Worm (Caenorhabditis elegans) whole organism, L4/young adult: ENCODE results near the gene F56D2.5.

Source experiments
- W03F9.2 ChIP-seq: fragments of 150-350 bp; optimal IDR thresholded peaks from 2 replicates; lab custom pipeline; 2014; ENCODE audit warnings: missing biosample characterization, missing genetic modification characterization
- dao-5 ChIP-seq: sonication (generic microtip); optimal IDR thresholded peaks from 2 replicates; lab custom pipeline; 2016; ENCODE audit warnings: missing genotype, missing genetic modification characterization, moderate library complexity, missing compliant biosample characterization
- him-1 ChIP-seq: sonication (generic microtip); optimal IDR thresholded peaks from 2 replicates; lab custom pipeline; 2016; ENCODE audit warnings: missing genotype, missing genetic modification reagents, missing genetic modification characterization, missing compliant biosample characterization

Gene F56D2.5

DNA sequence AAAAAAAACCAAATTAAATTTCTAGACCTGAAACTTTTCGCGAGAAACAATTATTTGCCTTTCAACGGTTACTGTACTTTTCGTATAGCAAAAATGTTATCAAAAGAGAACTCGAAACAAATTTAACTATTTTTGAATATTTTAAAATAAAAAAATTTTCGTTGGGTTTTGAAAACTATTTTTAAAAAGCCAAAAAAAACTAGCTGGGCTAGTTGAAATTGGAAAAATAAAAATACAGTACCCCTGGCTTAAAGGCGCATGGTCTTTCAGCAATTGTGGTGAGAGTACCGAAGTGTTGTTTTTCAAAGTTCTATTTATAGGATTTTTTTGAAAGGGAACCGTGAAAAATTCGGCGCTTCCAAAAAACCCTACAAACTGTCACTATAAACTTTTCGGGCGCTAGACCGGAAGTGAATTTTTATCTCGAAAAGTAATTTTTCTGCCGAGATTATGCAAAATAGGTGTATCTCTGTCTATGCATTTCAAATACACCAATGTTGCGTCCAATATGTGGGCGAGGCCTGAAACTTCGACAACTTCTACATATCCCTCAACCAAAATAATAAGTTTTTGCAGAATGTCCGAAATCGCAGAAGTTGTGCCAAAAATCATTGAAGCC, 37.4 kb downstream of the F56D2.5 start, which contains the start of gene D1044.1:
TSS of gene D1044.1 (plus strand) at position 569 of the 619 bp plus-strand sequence.
- TF ChIP-seq W03F9.2 (tag; lab: Kevin White, UChicago) (no peak), him-1 (tag; lab: Kevin White, UChicago) (no peak), dao-5 (no peak)

DNA sequence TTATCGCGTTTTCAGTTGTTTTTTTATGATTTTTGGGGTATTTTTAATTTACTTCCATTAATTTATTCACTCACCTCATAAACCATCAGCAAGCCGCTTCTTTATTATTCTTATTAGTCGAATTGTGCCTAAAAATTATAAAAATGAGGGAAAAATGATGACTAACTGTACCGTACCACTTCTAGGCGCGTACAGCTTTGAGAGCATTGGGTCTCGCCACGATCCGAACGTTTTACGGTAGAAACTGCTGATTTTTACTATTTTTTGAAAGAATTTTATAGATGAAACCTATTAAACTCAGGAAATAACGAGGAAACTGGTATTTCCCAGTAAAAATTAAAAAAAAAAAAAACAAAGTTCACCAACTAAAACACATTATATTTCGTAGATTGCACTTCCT, 38.2 kb downstream of the F56D2.5 start, which contains the start of gene D1044.6:
TSS of gene D1044.6 (minus strand) at position 128 of the 400 bp plus-strand sequence.
- TF ChIP-seq him-1 (tag; lab: Kevin White, UChicago) (no peak), W03F9.2 (tag; lab: Kevin White, UChicago) (peak; percentile 19), dao-5 (no peak)

DNA sequence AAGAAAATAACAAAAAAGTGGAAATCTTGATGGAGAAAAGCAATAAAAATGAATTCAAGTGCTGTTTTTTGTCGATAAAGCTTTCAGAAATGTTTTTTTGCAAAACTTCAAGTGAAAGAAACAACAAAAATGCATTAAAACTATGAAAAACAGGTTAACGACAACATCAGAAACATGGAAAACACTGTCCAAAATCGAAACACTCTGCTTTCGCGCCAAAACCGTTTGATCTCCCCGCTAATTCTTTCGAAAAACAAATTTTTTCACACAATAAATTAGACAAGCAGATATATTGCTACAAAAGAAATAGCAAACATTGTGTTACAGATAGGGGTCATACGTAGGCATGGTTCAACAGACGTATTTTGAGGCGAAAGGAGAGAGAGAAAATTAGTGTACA, 39.4 kb downstream of the F56D2.5 start:
- TF ChIP-seq him-1 (tag; lab: Kevin White, UChicago) (no peak), dao-5 (no peak), W03F9.2 (tag; lab: Kevin White, UChicago) (no peak)
